Fruit fly (Drosophila melanogaster): ENCODE measurements around the gene BI-1.
A peak's percentile ranks its signal among the peaks of the same experiment; 100 is the strongest.

The BI-1 gene

dm6 chr3L:8358138-8358537 is 49.4 kb upstream of the BI-1 start:
- no peak for TF ChIP-seq tll (GFP tag; optimal IDR thresholded peaks at IDR 0.05)
- no peak for TF ChIP-seq CG10267 (tag; optimal IDR thresholded peaks at IDR 0.05)
- no peak for TF ChIP-seq crc (GFP tag; optimal IDR thresholded peaks at IDR 0.05)
- TF ChIP-seq Med (GFP tag): peak; percentile 78
- TF ChIP-seq nom (GFP tag; optimal IDR thresholded peaks at IDR 0.05): peak; percentile 54
- TF ChIP-seq CG2129 (GFP tag; IDR thresholded peaks at IDR 0.05; ENCODE audit: partially characterized antibody): no peak
- TF ChIP-seq CG2120 (GFP tag; optimal IDR thresholded peaks at IDR 0.05): peak; percentile 12
- no peak for TF ChIP-seq zen2 (GFP tag; IDR thresholded peaks at IDR 0.05; ENCODE audit: partially characterized antibody)
- TF ChIP-seq vvl (GFP tag; IDR thresholded peaks at IDR 0.05): 0 out of 2 replicates have a peak, but pooled peaks have one; percentile 16
- no peak for TF ChIP-seq Elba2 (GFP tag; optimal IDR thresholded peaks at IDR 0.05)

dm6 chr3L:8356196-8356595 is 47.5 kb upstream of the BI-1 start, which contains the start of gene Culd:
Gene Culd, minus strand, starts transcription at chr3L:8356296.
- TF ChIP-seq esg (GFP tag; conservative IDR thresholded peaks at IDR 0.05): no peak
- no peak for TF ChIP-seq ssp (GFP tag; IDR thresholded peaks at IDR 0.05)
- no peak for TF ChIP-seq en (GFP tag; optimal IDR thresholded peaks at IDR 0.05)

dm6 chr3L:8347346-8347745 is 38.6 kb upstream of the BI-1 start:
- no peak for TF ChIP-seq phol (tag; optimal IDR thresholded peaks at IDR 0.05)
- TF ChIP-seq mld (GFP tag; IDR thresholded peaks at IDR 0.05; ENCODE audit: partially characterized antibody): no peak
- peak; percentile 19 for TF ChIP-seq Fer3 (tag; optimal IDR thresholded peaks at IDR 0.05)
- peak; percentile 2 for TF ChIP-seq CG12659 (GFP tag; optimal IDR thresholded peaks at IDR 0.05)
- TF ChIP-seq so (GFP tag; IDR thresholded peaks at IDR 0.05): peak; percentile 49; the same call in 1 of the 3 replicates
- peak; percentile 50 for TF ChIP-seq CG10209 (GFP tag; optimal IDR thresholded peaks at IDR 0.05)
- TF ChIP-seq sob (GFP tag; IDR thresholded peaks at IDR 0.05): peak; percentile 45; the same call in 1 of the 2 replicates
- no peak for TF ChIP-seq btn (GFP tag; optimal IDR thresholded peaks at IDR 0.05)
- TF ChIP-seq CG17328 (GFP tag; IDR thresholded peaks at IDR 0.05): peak; percentile 36; the same call in 1 of the 2 replicates
- peak; percentile 64 for TF ChIP-seq CG12071 (GFP tag; optimal IDR thresholded peaks at IDR 0.05)
- no peak for TF ChIP-seq Side (GFP tag; optimal IDR thresholded peaks at IDR 0.05)
- TF ChIP-seq CG1024 (GFP tag; IDR thresholded peaks at IDR 0.05): peak; percentile 39; the same call in 1 of the 2 replicates
- peak; percentile 7 for TF ChIP-seq CG12299 (tag; optimal IDR thresholded peaks at IDR 0.05)
- TF ChIP-seq da (GFP tag; optimal IDR thresholded peaks at IDR 0.05): peak; percentile 28
- TF ChIP-seq pan (optimal IDR thresholded peaks at IDR 0.05): no peak
- peak in 1 of 2 experiments; percentile 64 for TF ChIP-seq pan (GFP tag; optimal IDR thresholded peaks at IDR 0.05 in 1 of 2, IDR thresholded peaks at IDR 0.05 in 1 of 2)
- peak in 1 of 2 experiments; percentile 11 for TF ChIP-seq Hr51 (GFP tag; optimal IDR thresholded peaks at IDR 0.05)
- TF ChIP-seq CG3407 (GFP tag; optimal IDR thresholded peaks at IDR 0.05): peak; percentile 44
- TF ChIP-seq CG7745 (tag; optimal IDR thresholded peaks at IDR 0.05): no peak
- peak; percentile 86 for TF ChIP-seq ATbp (GFP tag; optimal IDR thresholded peaks at IDR 0.05)
- TF ChIP-seq CG13287 (GFP tag; IDR thresholded peaks at IDR 0.05; ENCODE audit: partially characterized antibody): no peak
- no peak for TF ChIP-seq CG33213 (GFP tag; optimal IDR thresholded peaks at IDR 0.05)
- TF ChIP-seq vnd (GFP tag; IDR thresholded peaks at IDR 0.05; ENCODE audit: partially characterized antibody): no peak
- peak; percentile 47; the same call in 1 of the 2 replicates for TF ChIP-seq CG11247 (GFP tag; IDR thresholded peaks at IDR 0.05)
- no peak for TF ChIP-seq cad (GFP tag; optimal IDR thresholded peaks at IDR 0.05)
- TF ChIP-seq CG11695 (GFP tag; IDR thresholded peaks at IDR 0.05): 0 out of 3 replicates have a peak, but pooled peaks have one; percentile 12
- TF ChIP-seq bab2 (GFP tag; optimal IDR thresholded peaks at IDR 0.05): peak; percentile 4
- peak; percentile 73 for TF ChIP-seq wek (GFP tag; optimal IDR thresholded peaks at IDR 0.05)
- TF ChIP-seq bcd (GFP tag; optimal IDR thresholded peaks at IDR 0.05): peak; percentile 20
- TF ChIP-seq bowl (GFP tag; IDR thresholded peaks at IDR 0.05): 0 out of 2 replicates have a peak, but pooled peaks have one; percentile 15
- no peak for TF ChIP-seq Lim3 (GFP tag; IDR thresholded peaks at IDR 0.05)
- TF ChIP-seq TFAM (GFP tag; optimal IDR thresholded peaks at IDR 0.05): no peak
- peak; percentile 58 for TF ChIP-seq Xrp1 (GFP tag; IDR thresholded peaks at IDR 0.05)
- TF ChIP-seq Awh (GFP tag; IDR thresholded peaks at IDR 0.05): peak; percentile 31; the same call in 1 of the 2 replicates
